Fruit fly (Drosophila melanogaster) whole organism, prepupa: ENCODE data around the gene ro.
A peak's percentile ranks its signal among the peaks of the same experiment; 100 is the strongest.

Experiments
- Blimp-1 ChIP-seq: fragments of 200-800 bp; sonication (Bioruptor generic); optimal IDR thresholded peaks from 3 replicates; lab custom pipeline; 2017; ENCODE audit warnings: missing biosample characterization, missing genetic modification characterization, mild to moderate bottlenecking, moderate library complexity, missing genetic modification reagents
- CG10631 ChIP-seq: fragments of 200-800 bp; sonication (Bioruptor generic); optimal IDR thresholded peaks from 2 replicates; lab custom pipeline; 2016; ENCODE audit warnings: missing biosample characterization, missing genetic modification characterization
- CG10669 ChIP-seq: fragments of 200-800 bp; sonication (Bioruptor generic); optimal IDR thresholded peaks from 3 replicates; lab custom pipeline; 2018; ENCODE audit warnings: missing biosample characterization, mild to moderate bottlenecking, missing genetic modification characterization, moderate library complexity
- CG11762 ChIP-seq: fragments of 200-800 bp; sonication (Bioruptor generic); optimal IDR thresholded peaks from 3 replicates; lab custom pipeline; 2016; ENCODE audit warnings: missing biosample characterization, missing genetic modification characterization; ENCODE audit not compliant: insufficient read depth
- CG11902 ChIP-seq: fragments of 200-800 bp; sonication (Bioruptor generic); optimal IDR thresholded peaks from 3 replicates; lab custom pipeline; 2016; ENCODE audit warnings: missing biosample characterization, missing genetic modification characterization
- CG15336 ChIP-seq: fragments of 200-800 bp; sonication (Bioruptor generic); IDR thresholded peaks from 2 replicates; pipeline ENCODE4 v1.3.6; 2022; ENCODE audit warnings: missing biosample characterization, missing genetic modification characterization
- CG1621 ChIP-seq: fragments of 200-800 bp; sonication (Bioruptor generic); optimal IDR thresholded peaks from 3 replicates; lab custom pipeline; 2018; ENCODE audit warnings: missing biosample characterization, mild to moderate bottlenecking, missing genetic modification characterization
- CG3032 ChIP-seq: fragments of 200-800 bp; optimal IDR thresholded peaks from 2 replicates; lab custom pipeline; 2019; ENCODE audit warnings: missing biosample characterization, mild to moderate bottlenecking, missing genetic modification characterization, moderate library complexity
- CG31627 ChIP-seq: fragments of 200-800 bp; sonication (Bioruptor generic); optimal IDR thresholded peaks from 3 replicates; lab custom pipeline; 2016; ENCODE audit warnings: missing biosample characterization, missing genetic modification characterization
- CG32006 ChIP-seq: fragments of 200-800 bp; sonication (Bioruptor generic); optimal IDR thresholded peaks from 3 replicates; lab custom pipeline; 2017; ENCODE audit warnings: missing biosample characterization, mild to moderate bottlenecking, missing genetic modification characterization
- CG34406 ChIP-seq: fragments of 200-800 bp; sonication (Bioruptor generic); optimal IDR thresholded peaks from 3 replicates; lab custom pipeline; 2016; ENCODE audit warnings: missing biosample characterization, missing genetic modification characterization
- CG3919 ChIP-seq: fragments of 200-800 bp; sonication (Bioruptor generic); optimal IDR thresholded peaks from 3 replicates; lab custom pipeline; 2016; ENCODE audit warnings: missing biosample characterization, missing genetic modification characterization
- CG4318 ChIP-seq: fragments of 200-800 bp; sonication (Bioruptor generic); optimal IDR thresholded peaks from 3 replicates; lab custom pipeline; 2017; ENCODE audit warnings: missing biosample characterization, mild to moderate bottlenecking, missing genetic modification characterization
- CG6276 ChIP-seq: fragments of 200-800 bp; sonication (Bioruptor generic); optimal IDR thresholded peaks from 2 replicates; lab custom pipeline; 2017; ENCODE audit warnings: missing biosample characterization, mild to moderate bottlenecking, missing genetic modification characterization
- CG6792 ChIP-seq: fragments of 200-800 bp; sonication (Bioruptor generic); optimal IDR thresholded peaks from 3 replicates; lab custom pipeline; 2016; ENCODE audit warnings: missing biosample characterization, missing genetic modification characterization
- CG6808 ChIP-seq: fragments of 200-800 bp; sonication (Bioruptor generic); optimal IDR thresholded peaks from 3 replicates; lab custom pipeline; 2017; ENCODE audit warnings: missing biosample characterization, missing genetic modification characterization, mild to moderate bottlenecking, moderate library complexity, missing genetic modification reagents
- CG6854 ChIP-seq: fragments of 200-800 bp; sonication (Bioruptor generic); optimal IDR thresholded peaks from 2 replicates; lab custom pipeline; 2017; ENCODE audit warnings: missing biosample characterization, mild to moderate bottlenecking, missing genetic modification characterization
- CG7368 ChIP-seq: fragments of 200-800 bp; sonication (Bioruptor generic); optimal IDR thresholded peaks from 3 replicates; lab custom pipeline; 2016; ENCODE audit warnings: missing biosample characterization, missing genetic modification characterization
- CG8119 ChIP-seq: fragments of 200-800 bp; sonication (Bioruptor generic); IDR thresholded peaks from 3 replicates; pipeline ENCODE4 v1.3.6; 2022; ENCODE audit warnings: missing biosample characterization, missing genetic modification characterization
- CG8319 ChIP-seq: fragments of 200-800 bp; sonication (Bioruptor generic); optimal IDR thresholded peaks from 3 replicates; lab custom pipeline; 2016; ENCODE audit warnings: missing biosample characterization, missing genetic modification characterization
- CG8632 ChIP-seq: fragments of 200-800 bp; sonication (Bioruptor generic); optimal IDR thresholded peaks from 3 replicates; lab custom pipeline; 2016; ENCODE audit warnings: missing biosample characterization, missing genetic modification characterization
- Eip93F ChIP-seq: fragments of 200-800 bp; sonication (Bioruptor generic); optimal IDR thresholded peaks from 2 replicates; lab custom pipeline; 2016; ENCODE audit warnings: missing biosample characterization, mild to moderate bottlenecking, missing genetic modification characterization
- Ets21C ChIP-seq: fragments of 200-800 bp; sonication (Bioruptor generic); optimal IDR thresholded peaks from 3 replicates; lab custom pipeline; 2016; ENCODE audit warnings: missing biosample characterization, missing genetic modification characterization
- Ets96B ChIP-seq: fragments of 200-800 bp; optimal IDR thresholded peaks from 2 replicates; lab custom pipeline; 2019; ENCODE audit warnings: missing biosample characterization, mild to moderate bottlenecking, missing genetic modification characterization, moderate library complexity
- Hr38 ChIP-seq: sonication (Bioruptor generic); optimal IDR thresholded peaks from 2 replicates; lab custom pipeline; 2016; ENCODE audit warnings: missing biosample characterization, missing genetic modification characterization
- Hr39 ChIP-seq: fragments of 200-800 bp; sonication (Bioruptor generic); optimal IDR thresholded peaks from 2 replicates; lab custom pipeline; 2016; ENCODE audit warnings: missing biosample characterization, missing genetic modification characterization
- Hr4 ChIP-seq: fragments of 200-800 bp; sonication (Bioruptor generic); optimal IDR thresholded peaks from 3 replicates; lab custom pipeline; 2016; ENCODE audit warnings: missing biosample characterization, missing genetic modification characterization
- Lpt ChIP-seq: fragments of 200-800 bp; sonication (Bioruptor generic); optimal IDR thresholded peaks from 3 replicates; lab custom pipeline; 2016; ENCODE audit warnings: missing biosample characterization, missing genetic modification characterization
- Met ChIP-seq: fragments of 200-800 bp; sonication (Bioruptor generic); optimal IDR thresholded peaks from 3 replicates; lab custom pipeline; 2016; ENCODE audit warnings: missing biosample characterization, missing genetic modification characterization
- OdsH ChIP-seq: fragments of 200-800 bp; sonication (Bioruptor generic); optimal IDR thresholded peaks from 3 replicates; lab custom pipeline; 2016; ENCODE audit warnings: missing biosample characterization, missing genetic modification characterization
- Smox ChIP-seq: fragments of 200-800 bp; sonication (Bioruptor generic); optimal IDR thresholded peaks from 3 replicates; lab custom pipeline; 2016; ENCODE audit warnings: missing biosample characterization, missing genetic modification characterization
- Sox102F ChIP-seq: fragments of 200-800 bp; sonication (Bioruptor generic); optimal IDR thresholded peaks from 2 replicates; lab custom pipeline; 2016; ENCODE audit warnings: missing biosample characterization, mild to moderate bottlenecking, missing genetic modification characterization
- Sox14 ChIP-seq: fragments of 200-800 bp; sonication (Bioruptor generic); optimal IDR thresholded peaks from 3 replicates; lab custom pipeline; 2016; ENCODE audit warnings: missing biosample characterization, missing genetic modification characterization
- achi ChIP-seq: fragments of 200-800 bp; sonication (Bioruptor generic); optimal IDR thresholded peaks from 3 replicates; lab custom pipeline; 2016; ENCODE audit warnings: missing biosample characterization, missing genetic modification characterization
- cyc ChIP-seq: fragments of 200-800 bp; sonication (Bioruptor generic); optimal IDR thresholded peaks from 3 replicates; lab custom pipeline; 2016; ENCODE audit warnings: missing biosample characterization, missing genetic modification characterization
- dac ChIP-seq: fragments of 200-800 bp; sonication (Bioruptor generic); optimal IDR thresholded peaks from 2 replicates; lab custom pipeline; 2017; ENCODE audit warnings: missing biosample characterization, mild to moderate bottlenecking, missing genetic modification characterization
- fd59A ChIP-seq: fragments of 200-800 bp; sonication (Bioruptor generic); optimal IDR thresholded peaks from 2 replicates; lab custom pipeline; 2017; ENCODE audit warnings: missing biosample characterization, mild to moderate bottlenecking, missing genetic modification characterization, missing genetic modification reagents
- fd85E ChIP-seq: fragments of 200-800 bp; sonication (Bioruptor generic); optimal IDR thresholded peaks from 3 replicates; lab custom pipeline; 2016; ENCODE audit warnings: missing biosample characterization, missing genetic modification characterization
- fkh ChIP-seq: fragments of 200-800 bp; sonication (Bioruptor generic); optimal IDR thresholded peaks from 3 replicates; lab custom pipeline; 2017; ENCODE audit warnings: missing biosample characterization, mild to moderate bottlenecking, missing genetic modification characterization, moderate library complexity
- lz ChIP-seq: fragments of 200-800 bp; sonication (Bioruptor generic); optimal IDR thresholded peaks from 3 replicates; lab custom pipeline; 2016; ENCODE audit warnings: missing biosample characterization, missing genetic modification characterization
- net ChIP-seq: fragments of 200-800 bp; sonication (Bioruptor generic); optimal IDR thresholded peaks from 3 replicates; lab custom pipeline; 2016; ENCODE audit warnings: missing biosample characterization, missing genetic modification characterization
- pdm3 ChIP-seq: fragments of 200-800 bp; sonication (Bioruptor generic); optimal IDR thresholded peaks from 3 replicates; lab custom pipeline; 2016; ENCODE audit warnings: missing biosample characterization, missing genetic modification characterization
- salr ChIP-seq, 2 experiments: fragments of 200-800 bp; sonication (Bioruptor generic); optimal IDR thresholded peaks; 3 replicates each; lab custom pipeline; 2016 to 2018; ENCODE audit warnings: missing biosample characterization in 2 of 2, missing genetic modification characterization in 2 of 2, mild to moderate bottlenecking in 1 of 2
- spab ChIP-seq: fragments of 200-800 bp; sonication (Bioruptor generic); optimal IDR thresholded peaks from 2 replicates; lab custom pipeline; 2017; ENCODE audit warnings: missing biosample characterization, mild to moderate bottlenecking, missing genetic modification characterization, missing genetic modification reagents
- svp ChIP-seq: fragments of 200-800 bp; sonication (Bioruptor generic); peaks from one replicate; lab custom pipeline; 2016; ENCODE audit warnings: missing biosample characterization, missing genetic modification characterization
- topi ChIP-seq: fragments of 200-800 bp; sonication (Bioruptor generic); optimal IDR thresholded peaks from 3 replicates; lab custom pipeline; 2016; ENCODE audit warnings: missing biosample characterization, missing genetic modification characterization
- vri ChIP-seq: fragments of 200-800 bp; sonication (Bioruptor generic); optimal IDR thresholded peaks from 3 replicates; lab custom pipeline; 2016; ENCODE audit warnings: missing biosample characterization, mild to moderate bottlenecking, missing genetic modification characterization

ro gene

dm6 chr3R:26928424-26928823 lies 47.5 kb upstream of the ro start (continued):
- TF ChIP-seq OdsH (peak; percentile 94), spab (peak; percentile 70), CG15336 (GFP tag; lab: Robert Waterston, UW) (peak; percentile 97), CG6276 (GFP tag; lab: Kevin White, UChicago) (peak; percentile 93), Sox14 (GFP tag; lab: Kevin White, UChicago) (peak; percentile 85), Met (peak; percentile 88), Hr38 (no peak), CG8632 (peak; percentile 95), fd59A (peak; percentile 81), Ets21C (GFP tag; lab: Kevin White, UChicago) (peak; percentile 63), CG3919 (GFP tag; lab: Kevin White, UChicago) (peak; percentile 92), Sox102F (peak; percentile 94), fkh (GFP tag; lab: Kevin White, UChicago) (no peak), CG10631 (peak; percentile 84)

DNA sequence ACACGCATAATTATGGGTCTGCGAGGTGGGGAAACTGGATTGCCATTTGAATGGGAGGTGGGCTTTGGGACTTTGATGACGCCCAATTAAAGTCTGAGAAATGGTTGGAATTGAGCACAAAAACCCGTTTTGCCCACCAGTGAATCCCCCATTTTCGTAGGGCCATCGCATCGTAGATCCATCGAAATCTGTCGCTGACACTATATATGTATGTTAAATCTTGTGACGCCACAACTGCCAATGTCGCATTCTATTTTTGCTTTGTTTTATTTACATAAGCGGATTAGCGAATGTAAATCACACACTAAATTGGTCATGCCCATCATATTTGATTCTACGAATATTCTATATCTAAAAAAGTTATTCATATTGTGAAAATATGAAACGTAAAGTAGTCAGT lies 45.5 kb upstream of the ro start:
- TF ChIP-seq CG3919 (GFP tag; lab: Kevin White, UChicago) (no peak), Hr38 (no peak), CG34406 (GFP tag; lab: Kevin White, UChicago) (no peak), Ets21C (GFP tag; lab: Kevin White, UChicago) (no peak), Smox (GFP tag; lab: Kevin White, UChicago) (no peak)

DNA sequence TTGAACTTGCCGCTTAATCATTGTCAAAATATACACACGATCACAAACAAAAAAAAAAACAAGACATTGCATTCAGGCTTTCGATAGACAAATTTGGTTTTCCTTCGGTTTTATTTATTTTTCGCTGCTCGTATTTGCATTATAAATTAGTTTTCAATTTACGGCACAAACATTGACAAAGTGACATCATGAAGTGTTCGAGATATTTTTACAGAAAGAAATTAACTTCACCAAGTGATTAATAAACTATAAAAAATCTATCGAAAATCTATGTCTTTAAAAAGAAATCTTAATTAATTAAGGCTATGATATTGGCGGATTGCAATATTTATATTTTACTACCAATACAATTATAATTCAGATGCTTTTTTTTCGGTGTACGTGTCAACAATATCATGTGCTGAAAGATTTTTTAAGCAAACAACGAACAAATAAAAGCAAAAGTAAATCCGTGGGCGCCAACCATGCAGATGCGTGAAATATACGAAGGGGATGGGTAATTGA lies 42.9 kb upstream of the ro start:
- TF ChIP-seq CG8632 = no peak
- no peak for TF ChIP-seq CG10669 (GFP tag; lab: Kevin White, UChicago)
- no peak for TF ChIP-seq CG6854
- peak; percentile 54 for TF ChIP-seq Blimp-1 (GFP tag; lab: Kevin White, UChicago)
- peak; percentile 30 for TF ChIP-seq Hr39 (GFP tag; lab: Kevin White, UChicago)
- no peak for TF ChIP-seq Hr4 (GFP tag; lab: Kevin White, UChicago)
- TF ChIP-seq Lpt = no peak
- peak; percentile 11 for TF ChIP-seq achi
- TF ChIP-seq salr (GFP tag; optimal IDR thresholded peaks at IDR 0.05; lab: Kevin White, UChicago) = no peak
- peak; percentile 12 for TF ChIP-seq net (GFP tag; lab: Kevin White, UChicago)
- peak; percentile 7 for TF ChIP-seq CG11902 (GFP tag; lab: Kevin White, UChicago)
- peak; percentile 18 for TF ChIP-seq CG8319 (GFP tag; lab: Kevin White, UChicago)
- no peak for TF ChIP-seq CG6808 (GFP tag; lab: Kevin White, UChicago)
- TF ChIP-seq fkh (GFP tag; lab: Kevin White, UChicago) = peak; percentile 88
- TF ChIP-seq OdsH = no peak
- TF ChIP-seq lz (GFP tag; lab: Kevin White, UChicago) = peak; percentile 46
- no peak for TF ChIP-seq CG15336 (GFP tag; lab: Robert Waterston, UW)
- TF ChIP-seq CG4318 (GFP tag; lab: Kevin White, UChicago) = no peak
- TF ChIP-seq vri (GFP tag; lab: Kevin White, UChicago) = no peak
- no peak for TF ChIP-seq CG6792 (GFP tag; lab: Kevin White, UChicago)
- TF ChIP-seq CG10631 = peak; percentile 22
- no peak for TF ChIP-seq fd85E (GFP tag; lab: Kevin White, UChicago)
- TF ChIP-seq dac (GFP tag; lab: Kevin White, UChicago) = no peak
- no peak for TF ChIP-seq CG3032
- TF ChIP-seq cyc (GFP tag; lab: Kevin White, UChicago) = peak; percentile 38
- peak; percentile 14 for TF ChIP-seq CG7368 (GFP tag; lab: Kevin White, UChicago)
- TF ChIP-seq Sox102F = no peak
- TF ChIP-seq CG1621 (tag; lab: Kevin White, UChicago) = no peak
- no peak for TF ChIP-seq Sox14 (GFP tag; lab: Kevin White, UChicago)
- TF ChIP-seq Met = peak; percentile 46
- peak; percentile 10 for TF ChIP-seq CG31627 (GFP tag; lab: Kevin White, UChicago)
- TF ChIP-seq CG8119 (GFP tag; lab: Robert Waterston, UW) = no peak
- peak; percentile 7 for TF ChIP-seq pdm3
- TF ChIP-seq CG32006 (GFP tag; lab: Kevin White, UChicago) = no peak
- no peak for TF ChIP-seq CG11762 (GFP tag; lab: Kevin White, UChicago)
- no peak for TF ChIP-seq spab
- peak; percentile 45 for TF ChIP-seq Smox (GFP tag; lab: Kevin White, UChicago)
- no peak for TF ChIP-seq Eip93F
- TF ChIP-seq svp (GFP tag; lab: Kevin White, UChicago) = peak; percentile 68
- TF ChIP-seq topi (GFP tag; lab: Kevin White, UChicago) = peak; percentile 64
- TF ChIP-seq Ets96B = no peak
